Fruit fly (Drosophila melanogaster): Measurements from ENCODE around the gene chinmo.

- peak; percentile 73 for TF ChIP-seq CG4328 (GFP tag; optimal IDR thresholded peaks at IDR 0.05)
- TF ChIP-seq D19A (tag; optimal IDR thresholded peaks at IDR 0.05): no peak
- no peak for TF ChIP-seq CTCF (GFP tag; optimal IDR thresholded peaks at IDR 0.05)
- TF ChIP-seq CG3847 (GFP tag; IDR thresholded peaks at IDR 0.05): peak; percentile 95
- TF ChIP-seq chn (GFP tag; optimal IDR thresholded peaks at IDR 0.05): peak; percentile 89
- peak; percentile 92 for TF ChIP-seq Abd-B (GFP tag; optimal IDR thresholded peaks at IDR 0.05)
Measured at dm6 chr2L:1611122-1611521, 39.9 kb upstream of the chinmo start, which contains the start of the genes Rab3GAP1 and CG14352.
